Fruit fly (Drosophila melanogaster): ENCODE results near the gene Root.

Root gene

dm6 chr3R:24142971-24143370, 29.9 kb downstream of the Root start:
- TF ChIP-seq psq (optimal IDR thresholded peaks at IDR 0.05): no peak
- TF ChIP-seq Myc (optimal IDR thresholded peaks at IDR 0.05): no peak
- TF ChIP-seq Sin3A (optimal IDR thresholded peaks at IDR 0.05): no peak
- no peak for TF ChIP-seq ttk (optimal IDR thresholded peaks at IDR 0.05)
- TF ChIP-seq h (optimal IDR thresholded peaks at IDR 0.05): no peak
- no peak for TF ChIP-seq insv (optimal IDR thresholded peaks at IDR 0.05)

DNA sequence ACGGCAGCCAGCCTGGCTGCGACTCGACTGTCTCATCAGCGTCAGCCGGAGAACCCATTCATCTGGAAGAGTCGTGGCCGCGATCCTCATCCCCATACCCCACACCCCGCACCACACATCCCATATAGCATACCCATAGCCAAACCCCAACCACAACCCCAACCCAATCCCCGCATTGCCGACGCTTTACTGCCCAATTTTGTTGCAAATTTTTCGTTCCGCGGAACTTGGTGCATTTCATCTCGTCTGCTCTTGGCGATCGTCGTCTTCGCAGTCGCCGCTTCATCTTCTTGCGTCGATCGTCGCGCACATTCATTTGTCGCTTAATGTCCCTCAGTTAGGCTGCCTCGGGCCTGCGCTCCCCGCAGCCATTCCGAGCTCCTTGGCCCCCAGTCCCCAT, 30.3 kb downstream of the Root start:
- TF ChIP-seq ttk (optimal IDR thresholded peaks at IDR 0.05): no peak
- TF ChIP-seq h (optimal IDR thresholded peaks at IDR 0.05): no peak
- TF ChIP-seq Myc (optimal IDR thresholded peaks at IDR 0.05): no peak
- no peak for TF ChIP-seq insv (optimal IDR thresholded peaks at IDR 0.05)
- TF ChIP-seq psq (optimal IDR thresholded peaks at IDR 0.05): no peak
- TF ChIP-seq Sin3A (optimal IDR thresholded peaks at IDR 0.05): no peak

dm6 chr3R:24143779-24144178, 30.7 kb downstream of the Root start:
- no peak for TF ChIP-seq h (optimal IDR thresholded peaks at IDR 0.05)
- TF ChIP-seq ttk (optimal IDR thresholded peaks at IDR 0.05): no peak
- no peak for TF ChIP-seq Sin3A (optimal IDR thresholded peaks at IDR 0.05)
- TF ChIP-seq Myc (optimal IDR thresholded peaks at IDR 0.05): no peak
- TF ChIP-seq psq (optimal IDR thresholded peaks at IDR 0.05): no peak
- TF ChIP-seq insv (optimal IDR thresholded peaks at IDR 0.05): no peak

dm6 chr3R:24144542-24144941, 31.5 kb downstream of the Root start:
- TF ChIP-seq h (optimal IDR thresholded peaks at IDR 0.05) (no peak), Myc (optimal IDR thresholded peaks at IDR 0.05) (no peak), Sin3A (optimal IDR thresholded peaks at IDR 0.05) (no peak), insv (optimal IDR thresholded peaks at IDR 0.05) (no peak), psq (optimal IDR thresholded peaks at IDR 0.05) (no peak), ttk (optimal IDR thresholded peaks at IDR 0.05) (no peak)

dm6 chr3R:24148838-24149237, 35.8 kb downstream of the Root start, which contains the start of gene Slimp:
Slimp (minus strand) TSS chr3R:24148967.
- no peak for TF ChIP-seq Myc (optimal IDR thresholded peaks at IDR 0.05)
- no peak for TF ChIP-seq h (optimal IDR thresholded peaks at IDR 0.05)

DNA sequence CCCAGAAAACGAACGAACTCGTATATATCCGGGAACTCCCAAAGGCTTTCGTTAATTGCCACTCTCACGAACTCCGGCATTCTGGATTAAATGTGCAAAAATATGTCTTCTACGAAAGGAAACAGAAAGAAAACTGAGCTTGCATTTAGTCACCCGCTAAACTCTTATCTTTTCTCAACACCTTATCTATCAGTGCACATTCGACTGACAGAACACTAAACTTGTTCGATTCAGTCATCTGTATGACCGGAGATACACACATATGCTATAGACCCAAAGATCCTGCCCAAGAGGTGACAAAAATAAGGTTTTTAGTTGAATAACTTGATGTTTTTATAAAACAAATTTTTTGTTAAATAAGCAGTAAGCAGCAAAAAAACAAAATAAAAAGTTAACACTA, 37.0 kb downstream of the Root start, which contains the start of gene p38c:
p38c (minus strand) TSS at position 101 of the 400 bp plus-strand sequence.
- TF ChIP-seq Myc (optimal IDR thresholded peaks at IDR 0.05) (no peak), Sin3A (optimal IDR thresholded peaks at IDR 0.05) (no peak), psq (optimal IDR thresholded peaks at IDR 0.05) (no peak), ttk (optimal IDR thresholded peaks at IDR 0.05) (no peak), h (optimal IDR thresholded peaks at IDR 0.05) (no peak), insv (optimal IDR thresholded peaks at IDR 0.05) (no peak)

dm6 chr3R:24151924-24152809, 39.1 kb downstream of the Root start, which contains the start of the genes p38a and CG6178:
p38a (minus strand) TSS chr3R:24152321.
CG6178 (plus strand) TSS chr3R:24152347.
- TF ChIP-seq ttk (optimal IDR thresholded peaks at IDR 0.05): no peak

dm6 chr3R:24161173-24161811, 48.2 kb downstream of the Root start, which contains the start of the genes Myo95E and TBC1d7:
Myo95E (minus strand) TSS chr3R:24161498.
TBC1d7 (plus strand) TSS chr3R:24161727.
- TF ChIP-seq Myc (optimal IDR thresholded peaks at IDR 0.05): no peak
- TF ChIP-seq Sin3A (optimal IDR thresholded peaks at IDR 0.05): no peak
- TF ChIP-seq h (optimal IDR thresholded peaks at IDR 0.05): no peak
- TF ChIP-seq ttk (optimal IDR thresholded peaks at IDR 0.05): no peak
- no peak for TF ChIP-seq insv (optimal IDR thresholded peaks at IDR 0.05)
- TF ChIP-seq psq (optimal IDR thresholded peaks at IDR 0.05): no peak

dm6 chr3R:24162774-24163555, 49.9 kb downstream of the Root start, which contains the start of gene mRpS24:
mRpS24 (minus strand) TSS chr3R:24163545.
- TF ChIP-seq insv (optimal IDR thresholded peaks at IDR 0.05) (no peak), psq (optimal IDR thresholded peaks at IDR 0.05) (no peak), Myc (optimal IDR thresholded peaks at IDR 0.05) (no peak), h (optimal IDR thresholded peaks at IDR 0.05) (no peak), Sin3A (optimal IDR thresholded peaks at IDR 0.05) (no peak), ttk (optimal IDR thresholded peaks at IDR 0.05) (no peak)

dm6 chr3R:24163556-24164022, 50.5 kb downstream of the Root start, which contains the start of gene Apc2:
Apc2 (plus strand) TSS chr3R:24163966.
- TF ChIP-seq Myc (optimal IDR thresholded peaks at IDR 0.05) (no peak), h (optimal IDR thresholded peaks at IDR 0.05) (no peak), ttk (optimal IDR thresholded peaks at IDR 0.05) (no peak), insv (optimal IDR thresholded peaks at IDR 0.05) (no peak), psq (optimal IDR thresholded peaks at IDR 0.05) (no peak), Sin3A (optimal IDR thresholded peaks at IDR 0.05) (no peak)

dm6 chr3R:24169362-24169761, 56.3 kb downstream of the Root start, which contains the start of gene CG5510:
CG5510 (minus strand) TSS chr3R:24169562.
- TF ChIP-seq ttk (optimal IDR thresholded peaks at IDR 0.05) (no peak), h (optimal IDR thresholded peaks at IDR 0.05) (no peak), Sin3A (optimal IDR thresholded peaks at IDR 0.05) (no peak), Myc (optimal IDR thresholded peaks at IDR 0.05) (no peak), psq (optimal IDR thresholded peaks at IDR 0.05) (no peak), insv (optimal IDR thresholded peaks at IDR 0.05) (no peak)

Measured in Kc167 (cell line).